Worm (Caenorhabditis elegans) whole organism, mixed stage, embryonic: Measurements from ENCODE around the gene ZK666.4.

ENCODE experiments used
- ceh-39 ChIP-seq: fragments of 150-350 bp; optimal IDR thresholded peaks from 2 replicates; lab custom pipeline; 2014; ENCODE audit warnings: missing biosample characterization, missing genetic modification characterization
- ces-1 ChIP-seq: fragments of 150-350 bp; optimal IDR thresholded peaks from 2 replicates; lab custom pipeline; 2014; ENCODE audit warnings: missing biosample characterization, missing genetic modification reagents, missing genetic modification characterization
- elt-1 ChIP-seq: sonication (generic microtip); optimal IDR thresholded peaks from 2 replicates; lab custom pipeline; 2017; ENCODE audit warnings: missing genetic modification characterization, mild to moderate bottlenecking, missing compliant biosample characterization, antibody characterized with exemption, moderate library complexity, borderline replicate concordance; ENCODE audit not compliant: insufficient read depth
- elt-3 ChIP-seq: fragments of 150-350 bp; optimal IDR thresholded peaks from 2 replicates; lab custom pipeline; 2014; ENCODE audit warnings: missing biosample characterization, missing genetic modification characterization
- flh-1 ChIP-seq: fragments of 200-800 bp; sonication (Bioruptor generic); optimal IDR thresholded peaks from 2 replicates; lab custom pipeline; 2018; ENCODE audit warnings: mild to moderate bottlenecking, missing genetic modification characterization, moderate library complexity, missing compliant biosample characterization
- nhr-12 ChIP-seq: fragments of 150-350 bp; optimal IDR thresholded peaks from 2 replicates; lab custom pipeline; 2014; ENCODE audit warnings: missing biosample characterization, missing genetic modification characterization
- nhr-237 ChIP-seq: fragments of 150-350 bp; optimal IDR thresholded peaks from 2 replicates; lab custom pipeline; 2014; ENCODE audit warnings: missing biosample characterization, missing genetic modification characterization
- nhr-76 ChIP-seq: sonication (generic microtip); optimal IDR thresholded peaks from 2 replicates; lab custom pipeline; 2017; ENCODE audit warnings: missing biosample characterization, missing genetic modification characterization

ZK666.4 gene

ce11 chrII:10524374-10524773 lies 47.3 kb downstream of the ZK666.4 start, which contains the start of gene F59B10.6:
TSS of gene F59B10.6 (minus strand) at chrII:10524474.
- TF ChIP-seq ces-1 (GFP tag; lab: Kevin White, UChicago) (no peak), nhr-76 (tag; lab: Kevin White, UChicago) (no peak), flh-1 (GFP tag; lab: Kevin White, UChicago) (no peak), elt-3 (tag; lab: Kevin White, UChicago) (no peak)

- TF ChIP-seq ceh-39 (tag; lab: Kevin White, UChicago) (no peak), nhr-12 (tag; lab: Kevin White, UChicago) (no peak), nhr-237 (no peak), elt-1 (tag; lab: Kevin White, UChicago) (no peak)
Observed at ce11 chrII:10525134-10525533, 48.1 kb downstream of the ZK666.4 start.
